Worm (Caenorhabditis elegans) whole organism, L4 larva: ENCODE measurements around the gene efhc-1.

Experiments
- F37D6.2 ChIP-seq: sonication (generic microtip); optimal IDR thresholded peaks from 2 replicates; lab custom pipeline; 2016; ENCODE audit warnings: mild to moderate bottlenecking, missing genetic modification characterization, missing compliant biosample characterization
- ama-1 ChIP-seq: fragments of 150-350 bp; optimal IDR thresholded peaks from 2 replicates; lab custom pipeline; 2014; ENCODE audit warnings: inconsistent platforms, mixed read lengths
- ceh-28 ChIP-seq: fragments of 150-350 bp; optimal IDR thresholded peaks from 2 replicates; lab custom pipeline; 2014; ENCODE audit warnings: missing biosample characterization, missing genetic modification reagents, missing genetic modification characterization
- daf-16 ChIP-seq, 3 experiments: sonication (generic microtip); optimal IDR thresholded peaks; 2 replicates each; lab custom pipeline; 2016 to 2017; ENCODE audit warnings: missing genetic modification characterization in 3 of 3, missing genetic modification reagents in 3 of 3, mild to moderate bottlenecking in 2 of 3, missing compliant biosample characterization in 2 of 3, missing biosample characterization in 1 of 3, moderate library complexity in 1 of 3
- jun-1 ChIP-seq: fragments of 150-350 bp; optimal IDR thresholded peaks from 2 replicates; lab custom pipeline; 2014; ENCODE audit warnings: missing biosample characterization, missing genetic modification reagents, missing genetic modification characterization
- lin-39 ChIP-seq: fragments of 150-350 bp; optimal IDR thresholded peaks from 2 replicates; lab custom pipeline; 2014; ENCODE audit warnings: missing biosample characterization, missing genetic modification reagents, missing genetic modification characterization
- madf-9 ChIP-seq: fragments of 200-800 bp; sonication (Bioruptor generic); conservative IDR thresholded peaks from 2 replicates; pipeline ENCODE4 v1.3.6; 2022; ENCODE audit warnings: missing genetic modification reagents, missing genetic modification characterization, missing compliant biosample characterization
- mdt-29 ChIP-seq: fragments of 200-800 bp; sonication (Bioruptor generic); IDR thresholded peaks from 2 replicates; pipeline ENCODE4 v1.3.6; 2022; ENCODE audit warnings: missing genetic modification reagents, missing genetic modification characterization, missing compliant biosample characterization
- mep-1 ChIP-seq: fragments of 150-350 bp; sonication (generic microtip); optimal IDR thresholded peaks from 3 replicates; lab custom pipeline; 2014; ENCODE audit warnings: missing biosample characterization, missing genetic modification characterization
- nhr-48 ChIP-seq: sonication (generic microtip); optimal IDR thresholded peaks from 2 replicates; lab custom pipeline; 2016; ENCODE audit warnings: mild to moderate bottlenecking, missing genetic modification characterization, missing compliant biosample characterization
- nhr-6 ChIP-seq: fragments of 150-350 bp; optimal IDR thresholded peaks from 2 replicates; lab custom pipeline; 2014; ENCODE audit warnings: missing biosample characterization, missing genetic modification characterization
- nhr-77 ChIP-seq: fragments of 150-350 bp; optimal IDR thresholded peaks from 2 replicates; lab custom pipeline; 2014; ENCODE audit warnings: missing biosample characterization, missing genetic modification characterization
- pqm-1 ChIP-seq: sonication (generic microtip); optimal IDR thresholded peaks from 2 replicates; lab custom pipeline; 2017; ENCODE audit warnings: missing biosample characterization, missing genetic modification characterization
- sdz-12 ChIP-seq: fragments of 200-800 bp; sonication (Bioruptor generic); optimal IDR thresholded peaks from 2 replicates; lab custom pipeline; 2018; ENCODE audit warnings: mild to moderate bottlenecking, missing genetic modification characterization, missing compliant biosample characterization
- ztf-7 ChIP-seq: fragments of 150-350 bp; optimal IDR thresholded peaks from 2 replicates; lab custom pipeline; 2014; ENCODE audit warnings: missing biosample characterization, missing genetic modification characterization

Gene efhc-1

DNA sequence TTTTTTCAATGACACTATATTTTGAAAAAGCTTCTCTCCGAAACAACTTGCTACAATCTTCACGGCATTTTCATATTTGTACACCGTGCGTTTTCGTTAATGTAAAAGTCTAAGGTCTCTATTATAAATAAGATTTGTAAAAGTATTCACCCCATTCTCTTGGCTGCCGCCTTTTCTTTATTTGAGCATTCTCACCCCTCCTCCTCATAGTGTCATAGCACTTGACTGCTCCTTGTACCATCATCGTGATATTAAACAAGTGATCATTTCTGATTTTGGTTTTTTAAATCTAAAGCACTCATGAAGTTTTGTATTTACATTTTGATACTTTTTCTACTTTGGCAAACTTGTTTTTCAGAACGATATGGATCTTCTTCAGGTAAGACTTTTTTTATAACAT is 48.7 kb downstream of the efhc-1 start, which contains the start of gene ZC504.1:
ZC504.1 (plus strand) TSS at position 301 of the 400 bp plus-strand sequence.
- TF ChIP-seq madf-9 (GFP tag; lab: Robert Waterston, UW) (no peak), lin-39 (no peak), daf-16 (GFP tag; optimal IDR thresholded peaks at IDR 0.05; lab: Kevin White, UChicago) (no peak), daf-16 (tag; optimal IDR thresholded peaks at IDR 0.05; lab: Kevin White, UChicago) (no peak), jun-1 (tag; lab: Kevin White, UChicago) (no peak), nhr-48 (tag; lab: Kevin White, UChicago) (no peak), pqm-1 (tag; lab: Kevin White, UChicago) (no peak), sdz-12 (GFP tag; lab: Kevin White, UChicago) (no peak), nhr-77 (tag; lab: Kevin White, UChicago) (no peak), ceh-28 (no peak), ztf-7 (no peak), F37D6.2 (tag; lab: Kevin White, UChicago) (no peak), ama-1 (lab: Kevin White, UChicago) (no peak), nhr-6 (tag; lab: Kevin White, UChicago) (no peak), mdt-29 (GFP tag; lab: Robert Waterston, UW) (no peak), mep-1 (tag; lab: Kevin White, UChicago) (no peak)
- TF ChIP-seq, all 104 proteins: peak for 0
